Fruit fly (Drosophila melanogaster) whole organism: ENCODE data around the gene CG1806.

ENCODE experiments used
- CG8478 ChIP-seq: fragments of >200 bp; optimal IDR thresholded peaks from 2 replicates; lab custom pipeline; 2018; ENCODE audit warnings: inconsistent platforms
- Dll ChIP-seq: fragments of >200 bp; optimal IDR thresholded peaks from 2 replicates; lab custom pipeline; 2017
- EcR ChIP-seq, 2 experiments: fragments of >200 bp; optimal IDR thresholded peaks; 2 replicates each; lab custom pipeline; 2017; ENCODE audit warnings: missing biosample characterization in 2 of 2, missing genetic modification characterization in 2 of 2, missing genetic modification reagents in 2 of 2
- pan ChIP-seq: fragments of >200 bp; optimal IDR thresholded peaks from 2 replicates; lab custom pipeline; 2017
- psq ChIP-seq: fragments of >200 bp; optimal IDR thresholded peaks from 2 replicates; lab custom pipeline; 2017
- usp ChIP-seq: fragments of >200 bp; optimal IDR thresholded peaks from 2 replicates; lab custom pipeline; 2017; ENCODE audit warnings: missing biosample characterization, missing genetic modification characterization, mixed read lengths

Gene CG1806

DNA sequence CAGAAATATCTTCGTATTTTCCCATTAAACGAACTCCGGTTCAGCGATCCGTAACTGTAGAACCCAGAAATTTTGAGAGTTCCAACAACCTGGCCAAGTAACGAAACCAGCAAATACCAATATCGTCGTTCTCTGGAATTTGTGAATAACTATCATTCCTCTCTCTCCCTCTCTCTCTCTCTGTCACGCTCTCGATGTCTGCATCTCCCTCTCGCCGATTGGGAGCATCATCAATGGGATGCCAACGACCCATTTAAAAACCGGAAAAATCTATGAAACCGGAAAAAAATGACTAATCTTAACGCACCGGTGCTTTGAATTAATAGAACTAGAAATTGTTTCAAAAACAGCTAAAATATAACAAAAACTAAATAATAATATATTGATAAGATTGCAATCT is 617 bp downstream of the CG1806 start:
- no peak for TF ChIP-seq CG8478
- TF ChIP-seq pan (lab: Kevin White, UChicago): no peak
- no peak for TF ChIP-seq psq (lab: Kevin White, UChicago)
- no peak for TF ChIP-seq usp (GFP tag; lab: Kevin White, UChicago)
- TF ChIP-seq Dll: no peak
- no peak for TF ChIP-seq EcR (GFP tag; optimal IDR thresholded peaks at IDR 0.05; lab: Kevin White, UChicago)

DNA sequence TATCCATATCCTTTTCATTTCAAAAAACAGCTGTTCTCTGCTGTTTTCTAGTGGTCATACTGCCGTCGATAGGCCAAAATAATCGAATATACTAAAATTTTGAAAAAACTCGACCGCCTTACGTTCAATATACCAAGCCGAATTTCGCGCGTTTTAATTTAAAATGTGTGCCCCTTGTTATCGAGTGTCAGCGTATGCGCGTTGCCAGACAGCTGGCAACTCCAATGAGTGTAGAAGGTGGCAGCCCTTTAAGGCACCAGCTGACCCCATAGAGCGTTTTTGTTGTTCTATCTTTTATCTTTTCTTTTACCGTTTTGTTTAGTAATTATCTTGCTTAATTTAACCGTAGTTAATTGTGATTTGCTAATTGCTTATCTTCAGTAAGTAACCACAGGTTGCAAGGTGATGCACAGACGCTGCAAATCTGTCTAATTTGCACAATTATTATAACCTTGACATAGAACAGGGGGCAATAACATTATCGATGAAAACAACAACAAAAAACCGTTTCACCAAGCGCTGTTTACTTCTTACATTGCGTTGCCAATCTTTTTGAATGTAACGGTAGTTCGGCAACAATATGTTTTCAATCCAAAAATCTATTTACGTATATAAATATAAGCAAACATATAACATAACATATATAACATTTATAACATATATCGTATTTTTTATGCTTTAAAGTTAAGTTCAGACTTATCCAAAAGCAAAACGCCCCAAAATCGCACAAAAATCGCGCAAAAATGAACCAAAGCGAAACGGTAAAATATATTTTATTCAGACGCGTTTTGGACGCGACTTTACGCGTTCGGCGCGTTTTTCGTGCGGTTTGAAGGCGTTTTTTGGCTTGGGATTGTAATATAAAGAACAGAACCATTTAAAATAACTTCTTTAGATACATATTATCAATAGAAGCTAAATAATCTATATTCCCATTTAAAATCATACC is 5.4 kb downstream of the CG1806 start, which contains the start of the genes CG1492 and regucalcin:
Gene CG1492, minus strand, starts transcription at position 63 of the 949 bp plus-strand sequence.
Gene regucalcin, plus strand, starts transcription at position 229 of the 949 bp plus-strand sequence.
- TF ChIP-seq EcR (GFP tag; optimal IDR thresholded peaks at IDR 0.05; lab: Kevin White, UChicago) (no peak), usp (GFP tag; lab: Kevin White, UChicago) (no peak), CG8478 (no peak)

DNA sequence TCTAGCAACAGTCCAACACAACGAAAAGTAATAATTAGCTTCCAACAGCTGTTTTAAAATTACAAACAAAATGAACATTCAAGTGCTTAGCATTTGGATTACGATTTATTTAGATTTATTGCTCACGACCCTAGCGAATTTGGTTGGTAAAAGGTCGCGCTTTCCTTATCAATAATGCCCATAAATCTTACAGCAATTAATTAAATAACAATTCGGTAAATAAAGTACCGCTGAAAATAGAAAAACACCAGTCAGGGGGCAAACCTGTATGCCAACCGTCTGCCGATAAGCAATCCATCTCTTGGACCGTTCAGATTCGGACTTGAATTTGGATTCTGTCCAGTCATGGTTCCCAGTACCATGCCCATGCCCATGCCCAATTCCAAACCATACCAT is 6.1 kb downstream of the CG1806 start:
- TF ChIP-seq CG8478 (no peak), psq (lab: Kevin White, UChicago) (no peak), pan (lab: Kevin White, UChicago) (no peak), EcR (GFP tag; optimal IDR thresholded peaks at IDR 0.05; lab: Kevin White, UChicago) (no peak), Dll (no peak), usp (GFP tag; lab: Kevin White, UChicago) (no peak)

DNA sequence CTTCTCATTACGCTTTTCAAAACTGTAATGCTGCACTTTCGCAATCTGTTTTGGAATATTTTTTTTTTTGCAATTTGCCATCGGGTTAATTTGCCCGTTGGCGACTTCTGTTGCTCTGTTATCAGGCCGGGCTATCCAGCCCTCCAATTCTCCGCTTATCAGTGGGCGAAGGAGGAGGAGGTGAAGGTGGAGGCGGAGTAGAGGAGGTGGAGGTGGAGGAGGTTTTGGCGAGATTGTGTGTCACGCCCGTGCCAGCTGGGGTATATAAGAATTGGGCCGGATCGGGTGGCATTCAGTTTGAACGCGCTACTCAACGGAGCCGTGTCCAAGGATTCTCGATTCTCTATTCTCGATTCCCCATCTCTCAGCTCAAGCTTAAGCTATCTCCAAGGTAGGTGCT is 7.2 kb downstream of the CG1806 start:
- TF ChIP-seq usp (GFP tag; lab: Kevin White, UChicago) (no peak), EcR (GFP tag; optimal IDR thresholded peaks at IDR 0.05; lab: Kevin White, UChicago) (no peak), Dll (no peak), pan (lab: Kevin White, UChicago) (no peak), psq (lab: Kevin White, UChicago) (no peak), CG8478 (no peak)

DNA sequence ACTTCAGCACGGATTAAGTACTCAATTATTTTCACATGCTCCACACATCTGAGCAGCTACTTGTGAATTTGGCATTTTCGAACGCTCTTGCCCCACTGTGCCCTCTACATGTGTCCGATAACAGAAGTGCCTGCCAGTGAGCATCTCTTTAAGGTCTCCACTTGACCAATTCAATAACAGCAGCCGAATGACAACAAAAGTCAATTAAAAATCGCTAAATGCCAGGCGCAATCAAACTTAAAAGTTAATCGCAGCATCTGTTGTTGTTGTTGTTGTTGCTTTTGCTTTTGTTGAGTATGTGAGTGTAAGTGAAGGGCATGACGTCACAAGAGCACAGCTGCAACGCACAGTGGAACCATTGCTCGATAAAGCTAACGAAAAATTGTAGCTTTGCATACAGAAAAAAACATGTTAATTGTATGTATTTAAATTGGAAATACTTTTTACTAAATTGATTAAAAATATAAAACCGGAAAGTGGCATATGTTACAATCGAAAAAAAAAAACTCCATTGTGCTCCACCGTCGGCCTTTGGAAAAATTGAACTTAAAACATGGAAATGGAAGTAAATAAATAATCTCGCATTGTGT is 7.9 kb downstream of the CG1806 start:
- TF ChIP-seq usp (GFP tag; lab: Kevin White, UChicago): no peak
- no peak for TF ChIP-seq CG8478
- TF ChIP-seq pan (lab: Kevin White, UChicago): no peak
- TF ChIP-seq EcR (GFP tag; optimal IDR thresholded peaks at IDR 0.05; lab: Kevin White, UChicago): no peak
- no peak for TF ChIP-seq psq (lab: Kevin White, UChicago)
- TF ChIP-seq Dll: no peak

DNA sequence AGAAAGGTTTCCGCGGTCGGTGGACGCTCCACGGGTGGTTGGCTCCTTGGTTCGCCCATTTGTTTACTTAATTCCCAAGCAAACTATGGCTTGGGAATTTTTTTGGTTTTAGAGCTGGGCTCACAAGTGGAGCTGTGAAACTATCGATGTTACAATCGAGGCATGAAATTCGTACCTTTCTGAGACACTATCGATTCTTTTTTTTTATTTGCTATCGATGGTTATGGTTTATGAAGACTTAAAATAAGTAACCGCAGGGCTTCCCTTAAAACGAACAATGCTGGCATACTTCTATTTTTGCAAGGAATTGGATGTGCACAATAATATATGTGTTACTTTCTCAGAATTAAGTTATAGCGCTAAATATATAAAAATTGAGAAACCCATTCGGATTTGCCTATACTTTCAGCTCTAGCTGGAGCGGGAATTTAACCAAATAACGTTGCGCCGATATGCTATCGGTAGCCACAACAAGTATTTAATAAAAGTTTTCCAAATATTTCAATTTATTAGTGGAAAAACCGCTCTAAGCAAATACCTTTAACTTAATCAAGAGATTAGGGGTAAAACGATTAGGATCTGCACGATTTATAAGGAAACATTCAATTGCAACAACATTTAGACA is 11.0 kb downstream of the CG1806 start, which contains the start of gene Chrac-16:
Gene Chrac-16, minus strand, starts transcription at position 147 of the 625 bp plus-strand sequence.
- TF ChIP-seq Dll (no peak), pan (lab: Kevin White, UChicago) (no peak), usp (GFP tag; lab: Kevin White, UChicago) (no peak), EcR (GFP tag; optimal IDR thresholded peaks at IDR 0.05; lab: Kevin White, UChicago) (no peak), psq (lab: Kevin White, UChicago) (no peak), CG8478 (no peak)

DNA sequence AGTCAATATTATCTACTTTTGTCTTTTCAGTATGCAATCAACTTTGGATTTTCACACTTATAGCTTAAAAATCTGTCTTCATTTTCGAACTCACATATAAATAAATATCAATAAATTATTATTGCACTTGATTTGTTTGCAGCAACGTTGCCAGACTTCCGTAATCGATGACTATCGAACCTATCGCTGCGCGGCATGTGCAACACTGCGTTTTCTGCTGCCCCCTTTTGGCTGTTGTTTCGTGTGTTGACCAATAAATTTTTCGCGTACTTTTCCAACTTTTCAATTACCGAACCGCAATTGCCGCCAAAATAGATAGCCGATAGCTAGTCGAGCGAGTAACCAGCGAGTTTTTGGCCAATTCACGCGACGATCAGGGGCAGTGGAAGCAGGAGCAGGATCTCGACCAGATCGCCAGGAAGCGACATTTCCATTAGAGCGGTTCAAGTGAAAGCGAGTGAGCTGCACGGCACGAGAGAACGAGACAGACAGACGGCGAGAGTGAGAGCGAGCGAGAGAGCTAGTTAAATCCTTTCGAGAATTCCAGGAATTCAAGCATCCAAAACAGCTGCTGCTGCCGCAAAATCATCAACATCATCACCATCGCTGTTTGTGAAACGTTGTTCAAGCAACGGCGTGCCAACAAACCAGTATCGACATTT is 11.6 kb downstream of the CG1806 start, which contains the start of gene Lsm12a:
Gene Lsm12a, plus strand, starts transcription at position 201 of the 662 bp plus-strand sequence.
- peak; percentile 13 for TF ChIP-seq CG8478
- TF ChIP-seq Dll: no peak

DNA sequence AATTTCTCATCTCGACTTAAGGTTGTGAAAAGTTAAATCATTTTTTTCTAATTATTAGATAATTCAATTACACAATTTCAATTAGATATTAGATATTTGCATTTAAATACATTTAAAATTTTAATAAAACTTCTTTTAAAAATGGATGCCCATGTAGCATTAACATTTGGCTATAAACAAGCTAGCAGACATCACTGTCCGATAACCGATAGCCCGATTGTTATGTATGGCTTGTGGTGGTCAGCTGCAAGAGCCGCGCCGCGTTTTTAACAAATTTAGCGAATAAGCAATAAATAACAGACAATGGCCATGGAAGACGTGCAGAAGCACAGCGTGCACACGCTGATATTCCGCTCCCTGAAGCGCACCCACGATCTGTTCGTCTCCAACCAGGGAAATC is 13.9 kb downstream of the CG1806 start, which contains the start of gene Tango4:
Gene Tango4, plus strand, starts transcription at position 212 of the 400 bp plus-strand sequence.
- TF ChIP-seq pan (lab: Kevin White, UChicago): no peak
- no peak for TF ChIP-seq Dll
- TF ChIP-seq usp (GFP tag; lab: Kevin White, UChicago): no peak
- no peak for TF ChIP-seq EcR (GFP tag; optimal IDR thresholded peaks at IDR 0.05; lab: Kevin White, UChicago)
- no peak for TF ChIP-seq psq (lab: Kevin White, UChicago)
- no peak for TF ChIP-seq CG8478

DNA sequence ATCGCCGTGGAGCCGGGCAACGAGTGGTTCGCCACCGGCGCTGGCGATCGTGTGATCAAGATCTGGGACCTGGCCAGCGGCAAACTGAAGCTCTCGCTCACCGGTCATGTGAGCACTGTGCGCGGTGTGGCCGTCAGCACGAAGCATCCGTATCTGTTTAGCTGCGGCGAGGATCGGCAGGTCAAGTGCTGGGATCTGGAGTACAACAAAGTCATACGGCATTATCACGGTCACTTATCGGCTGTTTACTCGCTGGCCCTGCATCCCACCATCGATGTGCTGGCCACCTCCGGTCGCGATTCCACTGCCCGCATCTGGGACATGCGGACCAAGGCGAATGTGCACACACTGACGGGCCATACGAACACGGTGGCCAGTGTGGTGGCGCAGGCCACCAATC is 14.8 kb downstream of the CG1806 start:
- no peak for TF ChIP-seq EcR (GFP tag; optimal IDR thresholded peaks at IDR 0.05; lab: Kevin White, UChicago)
- no peak for TF ChIP-seq CG8478
- no peak for TF ChIP-seq Dll
- TF ChIP-seq pan (lab: Kevin White, UChicago): no peak
- TF ChIP-seq psq (lab: Kevin White, UChicago): no peak
- TF ChIP-seq usp (GFP tag; lab: Kevin White, UChicago): no peak

DNA sequence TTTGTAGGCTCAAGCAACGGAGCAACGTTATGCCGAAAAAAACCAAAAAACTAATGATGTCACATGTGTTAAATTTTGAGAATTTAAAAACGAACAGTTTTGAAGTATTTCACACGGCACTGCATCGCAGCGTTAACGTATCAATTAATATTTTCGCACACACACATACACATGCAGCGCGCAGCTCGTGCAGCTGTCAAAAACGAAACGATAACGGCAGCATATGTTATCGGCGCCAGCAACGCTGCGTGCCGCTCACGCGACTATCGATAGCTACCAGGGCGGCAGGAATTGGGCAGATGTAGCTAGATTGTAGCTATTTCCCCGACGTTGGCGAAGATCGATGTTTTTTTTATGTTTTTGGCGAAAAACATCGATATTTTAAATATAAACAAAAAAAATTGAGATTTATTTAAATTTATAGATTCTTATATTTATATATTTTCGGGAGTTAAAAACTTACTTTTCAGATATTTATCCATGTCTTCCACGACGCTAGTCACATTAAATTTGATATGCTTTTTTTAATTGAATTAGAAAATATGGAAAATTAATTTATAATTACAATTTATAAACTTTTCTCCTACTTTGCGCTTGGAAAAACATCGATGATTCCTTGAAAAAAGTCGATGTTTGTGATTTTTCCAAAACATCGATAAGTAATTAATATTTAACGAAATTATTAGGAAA is 22.0 kb downstream of the CG1806 start, which contains the start of gene Usp7:
Gene Usp7, minus strand, starts transcription at position 208 of the 690 bp plus-strand sequence.
- no peak for TF ChIP-seq EcR (GFP tag; optimal IDR thresholded peaks at IDR 0.05; lab: Kevin White, UChicago)
- TF ChIP-seq usp (GFP tag; lab: Kevin White, UChicago): no peak
- no peak for TF ChIP-seq CG8478
- no peak for TF ChIP-seq Dll
- no peak for TF ChIP-seq psq (lab: Kevin White, UChicago)
- no peak for TF ChIP-seq pan (lab: Kevin White, UChicago)

DNA sequence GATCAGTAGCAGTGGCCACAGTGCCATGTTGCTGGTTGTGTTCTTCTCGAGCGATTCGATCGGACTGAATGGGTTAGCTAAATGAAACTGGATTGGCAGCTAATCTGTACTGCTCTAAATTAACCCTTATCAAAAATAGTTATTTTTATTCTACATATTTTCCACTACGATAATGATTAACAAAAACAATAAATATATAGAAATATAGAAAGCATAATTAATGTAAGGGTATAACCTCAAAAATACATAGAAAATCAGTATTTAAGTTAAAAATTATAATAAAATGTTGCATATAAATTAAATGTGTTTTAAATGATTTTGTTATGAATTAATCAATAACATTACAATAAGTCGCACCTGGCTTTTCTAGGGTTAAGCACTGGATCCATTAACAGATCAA is 24.4 kb downstream of the CG1806 start, which contains the start of gene Cyp311a1:
Gene Cyp311a1, minus strand, starts transcription at position 66 of the 400 bp plus-strand sequence.
- no peak for TF ChIP-seq pan (lab: Kevin White, UChicago)
- no peak for TF ChIP-seq EcR (GFP tag; optimal IDR thresholded peaks at IDR 0.05; lab: Kevin White, UChicago)
- TF ChIP-seq psq (lab: Kevin White, UChicago): no peak
- no peak for TF ChIP-seq usp (GFP tag; lab: Kevin White, UChicago)
- no peak for TF ChIP-seq CG8478
- no peak for TF ChIP-seq Dll
